Worm (Caenorhabditis elegans) whole organism, L2 larva: ENCODE measurements around the gene C52E2.5.
A peak's percentile ranks its signal among the peaks of the same experiment; 100 is the strongest.
"Not testable (repeated sequence)": the region's sequence is repeated elsewhere in the genome, so short reads cannot be mapped to it uniquely, and the experiment has no call there.

ENCODE experiments used
- C34F6.9 ChIP-seq: fragments of 150-350 bp; optimal IDR thresholded peaks from 2 replicates; lab custom pipeline; 2014; ENCODE audit warnings: missing biosample characterization, missing genetic modification characterization
- F13H6.1 ChIP-seq: sonication (generic microtip); optimal IDR thresholded peaks from 2 replicates; lab custom pipeline; 2016; ENCODE audit warnings: missing genetic modification characterization, missing compliant biosample characterization
- R02D3.7 ChIP-seq: fragments of 150-350 bp; optimal IDR thresholded peaks from 2 replicates; lab custom pipeline; 2014; ENCODE audit warnings: missing biosample characterization, missing genetic modification characterization
- Y55F3AM.14 ChIP-seq: fragments of 200-800 bp; sonication (Bioruptor generic); optimal IDR thresholded peaks from 2 replicates; lab custom pipeline; 2018; ENCODE audit warnings: mild to moderate bottlenecking, missing genetic modification characterization, missing compliant biosample characterization
- ZK546.5 ChIP-seq: sonication (generic microtip); optimal IDR thresholded peaks from 2 replicates; lab custom pipeline; 2017; ENCODE audit warnings: missing biosample characterization, missing genetic modification characterization
- aly-2 ChIP-seq: fragments of 150-350 bp; optimal IDR thresholded peaks from 2 replicates; lab custom pipeline; 2014; ENCODE audit warnings: missing biosample characterization, missing genetic modification characterization
- ama-1 ChIP-seq: fragments of 150-350 bp; optimal IDR thresholded peaks from 2 replicates; lab custom pipeline; 2018; ENCODE audit warnings: inconsistent platforms
- ceh-16 ChIP-seq: fragments of 150-350 bp; optimal IDR thresholded peaks from 2 replicates; lab custom pipeline; 2014; ENCODE audit warnings: missing biosample characterization, missing genetic modification characterization
- crh-2 ChIP-seq: sonication (generic microtip); optimal IDR thresholded peaks from 2 replicates; lab custom pipeline; 2017; ENCODE audit warnings: missing biosample characterization, missing genetic modification characterization
- dmd-4 ChIP-seq: sonication (generic microtip); optimal IDR thresholded peaks from 2 replicates; lab custom pipeline; 2017; ENCODE audit warnings: missing biosample characterization, missing genetic modification characterization
- egl-27 ChIP-seq: sonication (generic microtip); optimal IDR thresholded peaks from 3 replicates; lab custom pipeline; 2017; ENCODE audit warnings: missing biosample characterization, missing genetic modification reagents, missing genetic modification characterization
- elt-3 ChIP-seq: sonication (generic microtip); optimal IDR thresholded peaks from 2 replicates; lab custom pipeline; 2017; ENCODE audit warnings: missing biosample characterization, missing genetic modification characterization
- fos-1 ChIP-seq: fragments of 150-350 bp; optimal IDR thresholded peaks from 2 replicates; lab custom pipeline; 2014; ENCODE audit warnings: missing biosample characterization, missing genetic modification characterization
- gmeb-1 ChIP-seq: fragments of 150-350 bp; optimal IDR thresholded peaks from 2 replicates; lab custom pipeline; 2014; ENCODE audit warnings: missing biosample characterization, missing genetic modification characterization
- lin-11 ChIP-seq: fragments of 150-350 bp; sonication (generic microtip); optimal IDR thresholded peaks from 2 replicates; lab custom pipeline; 2014; ENCODE audit warnings: missing biosample characterization, missing genetic modification characterization, inconsistent platforms, mixed read lengths
- lin-39 ChIP-seq: fragments of 150-350 bp; optimal IDR thresholded peaks from 2 replicates; lab custom pipeline; 2014; ENCODE audit warnings: missing biosample characterization, missing genetic modification reagents, missing genetic modification characterization
- lsy-2 ChIP-seq, 2 experiments: fragments of 150-350 bp in 1 of 2; sonication (generic microtip) in 1 of 2; optimal IDR thresholded peaks; 2 replicates each; lab custom pipeline; 2014 to 2017; ENCODE audit warnings: missing biosample characterization in 2 of 2, missing genetic modification characterization in 2 of 2
- mab-5 ChIP-seq: fragments of 150-350 bp; optimal IDR thresholded peaks from 2 replicates; lab custom pipeline; 2014; ENCODE audit warnings: missing biosample characterization, missing genetic modification characterization
- mbf-1 ChIP-seq: sonication (generic microtip); optimal IDR thresholded peaks from 2 replicates; lab custom pipeline; 2017; ENCODE audit warnings: missing biosample characterization, missing genetic modification characterization
- mdl-1 ChIP-seq, 2 experiments: fragments of 150-350 bp in 1 of 2; sonication (generic microtip) in 1 of 2; optimal IDR thresholded peaks; 2 replicates each; lab custom pipeline; 2017; ENCODE audit warnings: missing biosample characterization in 2 of 2, missing genetic modification characterization in 2 of 2
- nhr-11 ChIP-seq: fragments of 150-350 bp; optimal IDR thresholded peaks from 2 replicates; lab custom pipeline; 2014; ENCODE audit warnings: missing biosample characterization, missing genetic modification characterization
- nhr-12 ChIP-seq: fragments of 150-350 bp; optimal IDR thresholded peaks from 2 replicates; lab custom pipeline; 2014; ENCODE audit warnings: missing biosample characterization, missing genetic modification characterization
- nhr-129 ChIP-seq: fragments of 150-350 bp; optimal IDR thresholded peaks from 2 replicates; lab custom pipeline; 2014; ENCODE audit warnings: missing biosample characterization, missing genetic modification characterization
- nhr-21 ChIP-seq: fragments of 150-350 bp; optimal IDR thresholded peaks from 2 replicates; lab custom pipeline; 2014; ENCODE audit warnings: missing biosample characterization, missing genetic modification characterization
- nhr-237 ChIP-seq: fragments of 150-350 bp; optimal IDR thresholded peaks from 2 replicates; lab custom pipeline; 2014; ENCODE audit warnings: missing biosample characterization, missing genetic modification characterization
- nhr-25 ChIP-seq: fragments of 150-350 bp; sonication (generic microtip); optimal IDR thresholded peaks from 3 replicates; lab custom pipeline; 2014; ENCODE audit warnings: missing biosample characterization, missing genetic modification characterization
- nhr-6 ChIP-seq: fragments of 150-350 bp; optimal IDR thresholded peaks from 2 replicates; lab custom pipeline; 2014; ENCODE audit warnings: missing biosample characterization, missing genetic modification characterization
- nhr-77 ChIP-seq: fragments of 150-350 bp; optimal IDR thresholded peaks from 2 replicates; lab custom pipeline; 2014; ENCODE audit warnings: missing biosample characterization, missing genetic modification characterization
- peb-1 ChIP-seq: fragments of 150-350 bp; optimal IDR thresholded peaks from 2 replicates; lab custom pipeline; 2014; ENCODE audit warnings: missing biosample characterization, missing genetic modification characterization
- sem-4 ChIP-seq: fragments of 150-350 bp; optimal IDR thresholded peaks from 2 replicates; lab custom pipeline; 2014; ENCODE audit warnings: missing biosample characterization, missing genetic modification reagents, missing genetic modification characterization
- sma-9 ChIP-seq, 2 experiments: fragments of 150-350 bp in 1 of 2; sonication (generic microtip) in 1 of 2; optimal IDR thresholded peaks; 2 replicates each; lab custom pipeline; 2014 to 2016; ENCODE audit warnings: missing genetic modification characterization in 2 of 2, mild to moderate bottlenecking in 1 of 2, missing biosample characterization in 1 of 2, missing compliant biosample characterization in 1 of 2, missing genetic modification reagents in 1 of 2, moderate library complexity in 1 of 2
- unc-39 ChIP-seq: fragments of 150-350 bp; optimal IDR thresholded peaks from 2 replicates; lab custom pipeline; 2014; ENCODE audit warnings: missing biosample characterization, missing genetic modification characterization
- unc-55 ChIP-seq: fragments of 150-350 bp; sonication (generic microtip); optimal IDR thresholded peaks from 3 replicates; lab custom pipeline; 2014; ENCODE audit warnings: missing biosample characterization, missing genetic modification reagents, missing genetic modification characterization
- unc-62 ChIP-seq: fragments of 150-350 bp; optimal IDR thresholded peaks from 2 replicates; lab custom pipeline; 2014; ENCODE audit warnings: missing biosample characterization, missing genetic modification reagents, missing genetic modification characterization
- zag-1 ChIP-seq: fragments of 150-350 bp; optimal IDR thresholded peaks from 2 replicates; lab custom pipeline; 2014; ENCODE audit warnings: missing biosample characterization, missing genetic modification characterization

Gene C52E2.5

ce11 chrII:1830182-1830682 lies 12.5 kb downstream of the C52E2.5 start, which contains the start of gene math-40:
Gene math-40, plus strand, starts transcription at chrII:1830632.
- TF ChIP-seq lin-11 (tag; lab: Kevin White, UChicago) (no peak), ama-1 (lab: Kevin White, UChicago) (no peak), fos-1 (tag; lab: Kevin White, UChicago) (peak; percentile 80)

ce11 chrII:1824329-1824728 lies 18.4 kb downstream of the C52E2.5 start, which contains the start of gene math-41:
Gene math-41, plus strand, starts transcription at chrII:1824629.
- not testable (repeated sequence) for TF ChIP-seq nhr-25; lsy-2 (tag; optimal IDR thresholded peaks at IDR 0.05; lab: Kevin White, UChicago); C34F6.9 (tag; lab: Kevin White, UChicago)
- TF ChIP-seq, all 48 proteins: peak for 0; not testable (repeated sequence) for 48

DNA sequence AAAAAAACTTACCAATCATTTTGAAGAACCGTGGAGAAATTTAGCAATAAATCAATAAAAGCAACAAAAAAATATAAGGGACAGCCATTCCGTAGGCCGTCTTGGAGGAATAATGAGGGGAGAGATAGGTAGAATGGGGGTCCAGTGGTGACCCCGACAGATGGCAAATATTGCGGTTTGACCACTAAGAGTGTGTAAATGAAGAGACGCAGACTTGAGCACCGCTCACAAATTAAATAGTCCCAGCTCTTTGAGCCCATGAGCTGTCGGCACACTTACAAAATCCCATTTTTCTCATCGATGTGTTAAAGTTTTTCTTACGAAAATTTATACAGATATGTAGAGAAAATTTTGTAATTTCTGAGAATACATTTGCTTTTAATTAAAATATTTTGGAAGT lies 22.0 kb downstream of the C52E2.5 start, which contains the start of gene fbxa-3:
fbxa-3 (minus strand) TSS at position 101 of the 400 bp plus-strand sequence.
- TF ChIP-seq R02D3.7 (tag; lab: Kevin White, UChicago): no peak
- no peak for TF ChIP-seq lin-39 (tag; lab: Kevin White, UChicago)
- TF ChIP-seq elt-3: no peak
- no peak for TF ChIP-seq ZK546.5 (tag; lab: Kevin White, UChicago)
- TF ChIP-seq aly-2: no peak
- TF ChIP-seq nhr-21 (tag; lab: Kevin White, UChicago): no peak
- no peak for TF ChIP-seq ceh-16 (tag; lab: Kevin White, UChicago)
- no peak for TF ChIP-seq sem-4 (tag; lab: Kevin White, UChicago)
- no peak for TF ChIP-seq Y55F3AM.14 (GFP tag; lab: Kevin White, UChicago)
- TF ChIP-seq F13H6.1: no peak
- TF ChIP-seq C34F6.9 (tag; lab: Kevin White, UChicago): no peak
- no peak for TF ChIP-seq mab-5 (tag; lab: Kevin White, UChicago)
- TF ChIP-seq zag-1 (tag; lab: Kevin White, UChicago): no peak

DNA sequence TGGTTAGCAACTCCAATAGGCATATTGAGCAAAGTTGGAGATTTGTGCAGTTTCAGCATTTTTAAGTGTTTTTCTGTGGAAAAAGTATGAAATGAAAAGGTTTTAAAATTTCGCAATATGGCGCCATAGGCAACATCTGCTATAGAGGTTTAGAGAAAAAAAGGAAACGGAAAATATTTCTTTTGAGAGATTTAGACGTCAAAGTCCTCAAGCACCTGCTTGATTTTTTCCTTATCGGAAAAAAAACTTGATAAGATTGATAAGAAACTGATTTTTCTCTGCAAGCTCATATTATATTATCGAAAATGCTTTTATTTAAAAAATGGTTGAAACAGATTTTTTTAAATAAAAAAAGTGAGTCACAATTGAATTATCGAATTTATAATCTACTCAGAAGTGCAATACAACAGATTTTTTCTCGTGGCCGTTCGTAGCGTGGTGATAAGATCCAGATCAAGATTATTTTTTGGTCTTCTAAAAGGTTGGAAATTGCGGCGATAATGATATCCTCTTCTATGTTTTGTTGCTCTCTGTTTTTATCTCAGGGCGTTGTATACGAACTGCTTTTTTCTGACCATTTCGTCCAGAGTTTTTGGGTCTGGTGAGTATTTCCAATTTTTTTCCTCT lies 22.7 kb downstream of the C52E2.5 start, which contains the start of gene fbxc-19:
fbxc-19 (plus strand) TSS at position 536 of the 627 bp plus-strand sequence.
- TF ChIP-seq nhr-21 (tag; lab: Kevin White, UChicago) (peak; percentile 29), lsy-2 (tag; optimal IDR thresholded peaks at IDR 0.05; lab: Kevin White, UChicago) (peak; percentile 46 to 75), nhr-237 (no peak), nhr-11 (no peak), nhr-77 (no peak), F13H6.1 (peak; percentile 44), sma-9 (GFP tag; optimal IDR thresholded peaks at IDR 0.05; lab: Kevin White, UChicago) (peak; percentile 82), sma-9 (tag; optimal IDR thresholded peaks at IDR 0.05; lab: Kevin White, UChicago) (no peak), nhr-12 (no peak), unc-39 (tag; lab: Kevin White, UChicago) (no peak), unc-55 (GFP tag; lab: Kevin White, UChicago) (peak; percentile 71), crh-2 (peak; percentile 75), unc-62 (GFP tag; lab: Kevin White, UChicago) (no peak), R02D3.7 (tag; lab: Kevin White, UChicago) (no peak), elt-3 (no peak), peb-1 (tag; lab: Kevin White, UChicago) (no peak), nhr-6 (no peak), aly-2 (no peak), Y55F3AM.14 (GFP tag; lab: Kevin White, UChicago) (no peak), egl-27 (tag; lab: Kevin White, UChicago) (peak; percentile 45), zag-1 (tag; lab: Kevin White, UChicago) (no peak), gmeb-1 (tag; lab: Kevin White, UChicago) (peak; percentile 75), mbf-1 (tag; lab: Kevin White, UChicago) (no peak), fos-1 (tag; lab: Kevin White, UChicago) (peak; percentile 97), nhr-129 (peak; percentile 100), mdl-1 (tag; optimal IDR thresholded peaks at IDR 0.05; lab: Kevin White, UChicago) (no peak), dmd-4 (tag; lab: Kevin White, UChicago) (no peak), mab-5 (tag; lab: Kevin White, UChicago) (no peak), lin-39 (tag; lab: Kevin White, UChicago) (no peak), ceh-16 (tag; lab: Kevin White, UChicago) (no peak), C34F6.9 (tag; lab: Kevin White, UChicago) (peak; percentile 87)
